Worm (Caenorhabditis elegans) whole organism, L3 larva: Measurements from ENCODE around the gene C26B9.1.

Source experiments
- ZK546.5 ChIP-seq: sonication (generic microtip); optimal IDR thresholded peaks from 2 replicates; lab custom pipeline; 2017; ENCODE audit warnings: missing biosample characterization, missing genetic modification characterization
- aly-2 ChIP-seq: fragments of 150-350 bp; optimal IDR thresholded peaks from 2 replicates; lab custom pipeline; 2014; ENCODE audit warnings: missing biosample characterization, missing genetic modification characterization
- ama-1 ChIP-seq: fragments of 150-350 bp; optimal IDR thresholded peaks from 2 replicates; lab custom pipeline; 2018
- ceh-16 ChIP-seq: sonication (generic microtip); optimal IDR thresholded peaks from 2 replicates; lab custom pipeline; 2017; ENCODE audit warnings: missing biosample characterization, missing genetic modification characterization
- ceh-82 ChIP-seq: fragments of 150-350 bp; optimal IDR thresholded peaks from 2 replicates; lab custom pipeline; 2014; ENCODE audit warnings: missing biosample characterization, missing genetic modification characterization
- elt-3 ChIP-seq, 3 experiments: fragments of 150-350 bp in 1 of 3; sonication (generic microtip) in 2 of 3; optimal IDR thresholded peaks; 2 replicates in 2 of 3; 4 replicates in 1 of 3; lab custom pipeline; 2014 to 2017; ENCODE audit warnings: missing biosample characterization in 3 of 3, missing genetic modification characterization in 3 of 3
- nfya-1 ChIP-seq: sonication (generic microtip); optimal IDR thresholded peaks from 2 replicates; lab custom pipeline; 2017; ENCODE audit warnings: missing genetic modification characterization, mild to moderate bottlenecking, missing compliant biosample characterization, antibody characterized with exemption, moderate library complexity; ENCODE audit not compliant: insufficient read depth
- nhr-25 ChIP-seq: sonication (generic microtip); optimal IDR thresholded peaks from 2 replicates; lab custom pipeline; 2017; ENCODE audit warnings: missing biosample characterization, missing genetic modification characterization
- nhr-77 ChIP-seq: fragments of 150-350 bp; optimal IDR thresholded peaks from 2 replicates; lab custom pipeline; 2014; ENCODE audit warnings: missing biosample characterization, missing genetic modification characterization
- pha-4 ChIP-seq: fragments of 150-350 bp; optimal IDR thresholded peaks from 2 replicates; lab custom pipeline; 2014; ENCODE audit warnings: missing biosample characterization, missing genetic modification reagents, missing genetic modification characterization
- unc-62 ChIP-seq: fragments of 150-350 bp; sonication (generic microtip); optimal IDR thresholded peaks from 4 replicates; lab custom pipeline; 2014; ENCODE audit warnings: missing biosample characterization, missing genetic modification reagents, missing genetic modification characterization
- zag-1 ChIP-seq: fragments of 150-350 bp; optimal IDR thresholded peaks from 2 replicates; lab custom pipeline; 2014; ENCODE audit warnings: missing biosample characterization, missing genetic modification characterization

- TF ChIP-seq ceh-82 (tag; lab: Kevin White, UChicago), result no peak
- no peak for TF ChIP-seq ama-1 (lab: Kevin White, UChicago)
- TF ChIP-seq ZK546.5, result no peak
- no peak for TF ChIP-seq aly-2 (tag; lab: Kevin White, UChicago)
- TF ChIP-seq nfya-1, result no peak
- no peak for TF ChIP-seq nhr-77 (tag; lab: Kevin White, UChicago)
- no peak for TF ChIP-seq ceh-16 (tag; lab: Kevin White, UChicago)
- TF ChIP-seq pha-4, result peak; percentile 34
- no peak for TF ChIP-seq nhr-25 (tag; lab: Kevin White, UChicago)
- no peak for TF ChIP-seq unc-62 (GFP tag; lab: Kevin White, UChicago)
- no peak for TF ChIP-seq zag-1 (tag; lab: Kevin White, UChicago)
- no peak for TF ChIP-seq elt-3 (tag; optimal IDR thresholded peaks at IDR 0.05; lab: Kevin White, UChicago)
Measured at ce11 chrX:5364222-5364621, 19.8 kb downstream of the C26B9.1 start, which contains the start of gene chtl-1.
